Fruit fly (Drosophila melanogaster) whole organism, prepupa: ENCODE data around the gene Prp18.
A peak's percentile ranks its signal among the peaks of the same experiment; 100 is the strongest.

ENCODE experiments used
- CG10669 ChIP-seq: fragments of 200-800 bp; sonication (Bioruptor generic); optimal IDR thresholded peaks from 3 replicates; lab custom pipeline; 2018; ENCODE audit warnings: missing biosample characterization, mild to moderate bottlenecking, missing genetic modification characterization, moderate library complexity
- CG16779 ChIP-seq: fragments of 200-800 bp; sonication (Bioruptor generic); optimal IDR thresholded peaks from 3 replicates; lab custom pipeline; 2017; ENCODE audit warnings: missing biosample characterization, mild to moderate bottlenecking, missing genetic modification characterization
- CG3032 ChIP-seq: fragments of 200-800 bp; optimal IDR thresholded peaks from 2 replicates; lab custom pipeline; 2019; ENCODE audit warnings: missing biosample characterization, mild to moderate bottlenecking, missing genetic modification characterization, moderate library complexity
- CG3919 ChIP-seq: fragments of 200-800 bp; sonication (Bioruptor generic); optimal IDR thresholded peaks from 3 replicates; lab custom pipeline; 2016; ENCODE audit warnings: missing biosample characterization, missing genetic modification characterization
- CG6808 ChIP-seq: fragments of 200-800 bp; sonication (Bioruptor generic); optimal IDR thresholded peaks from 3 replicates; lab custom pipeline; 2017; ENCODE audit warnings: missing biosample characterization, missing genetic modification characterization, mild to moderate bottlenecking, moderate library complexity, missing genetic modification reagents
- CG7368 ChIP-seq: fragments of 200-800 bp; sonication (Bioruptor generic); optimal IDR thresholded peaks from 3 replicates; lab custom pipeline; 2016; ENCODE audit warnings: missing biosample characterization, missing genetic modification characterization
- Gug ChIP-seq: fragments of 200-800 bp; sonication (Bioruptor generic); IDR thresholded peaks from 2 replicates; pipeline ENCODE4 v1.3.6; 2022; ENCODE audit warnings: missing biosample characterization, missing genetic modification characterization
- Lpt ChIP-seq: fragments of 200-800 bp; sonication (Bioruptor generic); optimal IDR thresholded peaks from 3 replicates; lab custom pipeline; 2016; ENCODE audit warnings: missing biosample characterization, missing genetic modification characterization
- Met ChIP-seq: fragments of 200-800 bp; sonication (Bioruptor generic); optimal IDR thresholded peaks from 3 replicates; lab custom pipeline; 2016; ENCODE audit warnings: missing biosample characterization, missing genetic modification characterization
- OdsH ChIP-seq: fragments of 200-800 bp; sonication (Bioruptor generic); optimal IDR thresholded peaks from 3 replicates; lab custom pipeline; 2016; ENCODE audit warnings: missing biosample characterization, missing genetic modification characterization
- Sox14 ChIP-seq: fragments of 200-800 bp; sonication (Bioruptor generic); optimal IDR thresholded peaks from 3 replicates; lab custom pipeline; 2016; ENCODE audit warnings: missing biosample characterization, missing genetic modification characterization
- achi ChIP-seq: fragments of 200-800 bp; sonication (Bioruptor generic); optimal IDR thresholded peaks from 3 replicates; lab custom pipeline; 2016; ENCODE audit warnings: missing biosample characterization, missing genetic modification characterization
- fd85E ChIP-seq: fragments of 200-800 bp; sonication (Bioruptor generic); optimal IDR thresholded peaks from 3 replicates; lab custom pipeline; 2016; ENCODE audit warnings: missing biosample characterization, missing genetic modification characterization

- TF ChIP-seq CG6808 (GFP tag; lab: Kevin White, UChicago) (no peak), Lpt (GFP tag; lab: Kevin White, UChicago) (no peak), Gug (GFP tag; lab: Robert Waterston, UW) (no peak), CG16779 (tag; lab: Kevin White, UChicago) (no peak), Sox14 (peak; percentile 39), CG10669 (no peak), CG3919 (peak; percentile 24), Met (GFP tag; lab: Kevin White, UChicago) (no peak), achi (peak; percentile 50), fd85E (GFP tag; lab: Kevin White, UChicago) (no peak), CG3032 (tag; lab: Kevin White, UChicago) (peak; percentile 40), OdsH (GFP tag; lab: Kevin White, UChicago) (no peak), CG7368 (no peak)
Observed at dm6 chr3R:19069740-19070139, 38.7 kb upstream of the Prp18 start.
